Worm (Caenorhabditis elegans): ENCODE data around the gene srh-208.

DNA sequence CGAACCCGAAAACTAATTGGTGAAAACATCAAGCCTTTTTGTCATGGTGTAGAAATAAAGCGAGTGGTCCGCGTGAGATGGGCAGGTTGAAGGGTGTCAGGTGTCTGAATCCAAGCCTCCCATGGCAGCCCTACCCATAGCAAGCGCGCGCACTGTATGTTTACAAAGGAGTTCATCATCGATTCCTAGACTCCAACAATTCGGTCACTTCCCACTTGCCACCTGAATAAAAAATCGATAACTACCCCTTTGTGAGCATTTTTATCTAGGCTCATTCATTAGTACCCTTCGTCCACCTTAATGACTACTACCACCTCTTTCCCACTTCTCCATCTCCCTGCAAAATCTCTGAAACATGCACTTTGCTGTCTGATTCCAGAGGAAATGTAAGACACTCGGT lies 4.2 kb upstream of the srh-208 start, which contains the start of gene fbxb-64:
- TF ChIP-seq ama-1 (optimal IDR thresholded peaks at IDR 0.05) (no peak), snpc-4 (tag; optimal IDR thresholded peaks at IDR 0.05) (no peak), nhr-28 (tag; optimal IDR thresholded peaks at IDR 0.05) (no peak), nhr-11 (tag; optimal IDR thresholded peaks at IDR 0.05) (no peak), fkh-10 (GFP tag; optimal IDR thresholded peaks at IDR 0.05) (no peak), fos-1 (tag; optimal IDR thresholded peaks at IDR 0.05) (no peak)
